Worm (Caenorhabditis elegans): Measurements from ENCODE around the gene fbxc-12.

- TF ChIP-seq ztf-29 (GFP tag; IDR thresholded peaks at IDR 0.05) (no peak), flt-1 (GFP tag; IDR thresholded peaks at IDR 0.05) (no peak), ztf-23 (GFP tag; IDR thresholded peaks at IDR 0.05) (no peak)
Observed at ce11 chrIV:856038-856437, 49.0 kb upstream of the fbxc-12 start.
